Worm (Caenorhabditis elegans): ENCODE measurements around the gene tbx-11.

ce11 chrIII:6039370-6039769 is 7.4 kb downstream of the tbx-11 start, which contains the start of gene ift-139:
- TF ChIP-seq ceh-18 (tag; optimal IDR thresholded peaks at IDR 0.05) (no peak), fkh-10 (GFP tag; optimal IDR thresholded peaks at IDR 0.05) (no peak)

Measured in whole organism, late embryonic.